Fruit fly (Drosophila melanogaster) whole organism, embryonic: ENCODE measurements around the gene Ask1.

Experiments used
- Adf1 ChIP-seq: fragments of 200-800 bp; sonication (Bioruptor generic); IDR thresholded peaks from 2 replicates; pipeline ENCODE4 v1.3.6; 2022; ENCODE audit warnings: missing biosample characterization, missing genetic modification characterization
- B-H2 ChIP-seq: fragments of 200-800 bp; sonication (Bioruptor generic); optimal IDR thresholded peaks from 2 replicates; lab custom pipeline; 2018; ENCODE audit warnings: missing biosample characterization, mild to moderate bottlenecking, missing genetic modification characterization
- CG10147 ChIP-seq: fragments of 200-800 bp; sonication (Bioruptor generic); optimal IDR thresholded peaks from 2 replicates; lab custom pipeline; 2019; ENCODE audit warnings: missing biosample characterization, mild to moderate bottlenecking, missing genetic modification characterization, moderate library complexity
- CG10543 ChIP-seq: fragments of 200-800 bp; sonication (Bioruptor generic); optimal IDR thresholded peaks from 3 replicates; lab custom pipeline; 2017; ENCODE audit warnings: missing biosample characterization, mild to moderate bottlenecking, missing genetic modification characterization, moderate library complexity
- CG11560 ChIP-seq: fragments of 200-800 bp; sonication (Bioruptor generic); IDR thresholded peaks from 3 replicates; pipeline ENCODE4 v1.3.6; 2022; ENCODE audit warnings: missing biosample characterization, missing genetic modification characterization
- CG12219 ChIP-seq: fragments of 200-800 bp; sonication (Bioruptor generic); optimal IDR thresholded peaks from 3 replicates; lab custom pipeline; 2018; ENCODE audit warnings: missing biosample characterization, mild to moderate bottlenecking, missing genetic modification characterization
- CG14710 ChIP-seq: fragments of 200-800 bp; sonication (Bioruptor generic); optimal IDR thresholded peaks from 3 replicates; lab custom pipeline; 2019; ENCODE audit warnings: missing biosample characterization, mild to moderate bottlenecking, missing genetic modification characterization, moderate library complexity
- CG16779 ChIP-seq: fragments of 200-800 bp; sonication (Bioruptor generic); IDR thresholded peaks from 2 replicates; pipeline ENCODE4 v1.3.6; 2022; ENCODE audit warnings: missing biosample characterization, missing genetic modification characterization
- CG17829 ChIP-seq: fragments of 200-800 bp; optimal IDR thresholded peaks from 2 replicates; lab custom pipeline; 2019; ENCODE audit warnings: missing biosample characterization, mild to moderate bottlenecking, missing genetic modification characterization, moderate library complexity
- CG18599 ChIP-seq: fragments of 200-800 bp; sonication (Bioruptor generic); optimal IDR thresholded peaks from 3 replicates; lab custom pipeline; 2017; ENCODE audit warnings: missing biosample characterization, missing genetic modification characterization, mild to moderate bottlenecking, moderate library complexity, missing genetic modification reagents
- CG2120 ChIP-seq: fragments of 200-800 bp; sonication (Bioruptor generic); optimal IDR thresholded peaks from 3 replicates; lab custom pipeline; 2016; ENCODE audit warnings: missing biosample characterization, missing genetic modification characterization
- CG2129 ChIP-seq: fragments of 200-800 bp; sonication (Bioruptor generic); IDR thresholded peaks from 2 replicates; pipeline ENCODE4 v1.3.6; 2022; ENCODE audit warnings: missing biosample characterization, missing genetic modification characterization; ENCODE audit not compliant: partially characterized antibody
- CG2199 ChIP-seq: fragments of 200-800 bp; sonication (Bioruptor generic); IDR thresholded peaks from 3 replicates; pipeline ENCODE4 v1.3.6; 2022; ENCODE audit warnings: missing biosample characterization, missing genetic modification characterization
- CG32767 ChIP-seq: fragments of 200-800 bp; sonication (Bioruptor generic); IDR thresholded peaks from 2 replicates; pipeline ENCODE4 v1.3.6; 2022; ENCODE audit warnings: missing biosample characterization, missing genetic modification characterization
- CG6654 ChIP-seq: fragments of 200-800 bp; sonication (Bioruptor generic); optimal IDR thresholded peaks from 2 replicates; lab custom pipeline; 2017; ENCODE audit warnings: missing biosample characterization, mild to moderate bottlenecking, missing genetic modification characterization
- CG6765 ChIP-seq: fragments of 200-800 bp; sonication (Bioruptor generic); optimal IDR thresholded peaks from 3 replicates; lab custom pipeline; 2017; ENCODE audit warnings: missing biosample characterization, mild to moderate bottlenecking, missing genetic modification characterization
- CG7786 ChIP-seq: fragments of 200-800 bp; sonication (Bioruptor generic); optimal IDR thresholded peaks from 2 replicates; lab custom pipeline; 2016; ENCODE audit warnings: missing biosample characterization, missing genetic modification characterization
- CrebB ChIP-seq: fragments of 200-800 bp; sonication (Bioruptor generic); optimal IDR thresholded peaks from 3 replicates; lab custom pipeline; 2018; ENCODE audit warnings: missing biosample characterization, mild to moderate bottlenecking, missing genetic modification characterization
- Dad ChIP-seq: fragments of 200-800 bp; sonication (Bioruptor generic); optimal IDR thresholded peaks from 3 replicates; lab custom pipeline; 2016; ENCODE audit warnings: missing biosample characterization, missing genetic modification characterization
- HLH4C ChIP-seq: fragments of 200-800 bp; sonication (Bioruptor generic); IDR thresholded peaks from 3 replicates; pipeline ENCODE4 v1.3.6; 2022; ENCODE audit warnings: missing biosample characterization, missing genetic modification characterization; ENCODE audit not compliant: partially characterized antibody
- HLH54F ChIP-seq: fragments of 200-800 bp; sonication (Bioruptor generic); optimal IDR thresholded peaks from 3 replicates; lab custom pipeline; 2016; ENCODE audit warnings: missing biosample characterization, missing genetic modification characterization
- Hey ChIP-seq: fragments of 200-800 bp; sonication (Bioruptor generic); optimal IDR thresholded peaks from 3 replicates; lab custom pipeline; 2018; ENCODE audit warnings: missing biosample characterization, mild to moderate bottlenecking, missing genetic modification characterization
- Hr39 ChIP-seq: fragments of >200 bp; optimal IDR thresholded peaks from 2 replicates; lab custom pipeline; 2017
- Med ChIP-seq: fragments of 200-800 bp; sonication (Bioruptor generic); peaks from one replicate; lab custom pipeline; 2016; ENCODE audit warnings: missing biosample characterization, missing genetic modification characterization, mild to moderate bottlenecking, inconsistent platforms, moderate library complexity
- Mes4 ChIP-seq: fragments of 200-800 bp; sonication (Bioruptor generic); optimal IDR thresholded peaks from 2 replicates; lab custom pipeline; 2016; ENCODE audit warnings: missing biosample characterization, missing genetic modification characterization
- Pdp1 ChIP-seq, 2 experiments: fragments of 200-800 bp; sonication (Bioruptor generic); optimal IDR thresholded peaks; 3 replicates each; lab custom pipeline; 2016; ENCODE audit warnings: missing biosample characterization in 2 of 2, missing genetic modification characterization in 2 of 2, mild to moderate bottlenecking in 1 of 2, moderate library complexity in 1 of 2
- Rfx ChIP-seq: fragments of 200-800 bp; sonication (Bioruptor generic); IDR thresholded peaks from 2 replicates; pipeline ENCODE4 v1.3.6; 2022; ENCODE audit warnings: missing biosample characterization, missing genetic modification characterization
- bcd ChIP-seq: fragments of 200-800 bp; sonication (Bioruptor generic); optimal IDR thresholded peaks from 2 replicates; lab custom pipeline; 2017; ENCODE audit warnings: missing biosample characterization, mild to moderate bottlenecking, missing genetic modification characterization
- btn ChIP-seq: fragments of 200-800 bp; sonication (Bioruptor generic); optimal IDR thresholded peaks from 2 replicates; lab custom pipeline; 2016; ENCODE audit warnings: missing biosample characterization, missing genetic modification characterization
- caup ChIP-seq: fragments of 200-800 bp; sonication (Bioruptor generic); optimal IDR thresholded peaks from 3 replicates; lab custom pipeline; 2017; ENCODE audit warnings: missing biosample characterization, mild to moderate bottlenecking, missing genetic modification characterization, moderate library complexity; ENCODE audit not compliant: severe bottlenecking
- cg ChIP-seq: fragments of 200-800 bp; sonication (Bioruptor generic); optimal IDR thresholded peaks from 3 replicates; lab custom pipeline; 2019; ENCODE audit warnings: missing biosample characterization, mild to moderate bottlenecking, missing genetic modification characterization, moderate library complexity
- chinmo ChIP-seq: fragments of 200-800 bp; sonication (Bioruptor generic); IDR thresholded peaks from 4 replicates; pipeline ENCODE4 v1.3.6; 2022; ENCODE audit warnings: missing biosample characterization, missing genetic modification characterization; ENCODE audit not compliant: partially characterized antibody
- corto ChIP-seq: fragments of 200-800 bp; sonication (Bioruptor generic); optimal IDR thresholded peaks from 2 replicates; lab custom pipeline; 2016; ENCODE audit warnings: missing biosample characterization, mild to moderate bottlenecking, missing genetic modification characterization, moderate library complexity
- da ChIP-seq: fragments of 200-800 bp; sonication (Bioruptor generic); optimal IDR thresholded peaks from 2 replicates; lab custom pipeline; 2016; ENCODE audit warnings: missing biosample characterization, missing genetic modification characterization
- esg ChIP-seq: fragments of 200-800 bp; sonication (Bioruptor generic); conservative IDR thresholded peaks from 2 replicates; pipeline ENCODE4 v1.3.6; 2022; ENCODE audit warnings: missing biosample characterization, missing genetic modification characterization
- gce ChIP-seq: fragments of 200-800 bp; sonication (Bioruptor generic); IDR thresholded peaks from 3 replicates; pipeline ENCODE4 v1.3.6; 2022; ENCODE audit warnings: missing biosample characterization, missing genetic modification characterization
- gem ChIP-seq: fragments of 200-800 bp; sonication (Bioruptor generic); optimal IDR thresholded peaks from 2 replicates; lab custom pipeline; 2019; ENCODE audit warnings: missing biosample characterization, mild to moderate bottlenecking, missing genetic modification characterization, moderate library complexity
- gsb-n ChIP-seq: fragments of 200-800 bp; sonication (Bioruptor generic); optimal IDR thresholded peaks from 3 replicates; lab custom pipeline; 2018; ENCODE audit warnings: missing biosample characterization, mild to moderate bottlenecking, missing genetic modification characterization
- lab ChIP-seq: fragments of 200-800 bp; sonication (Bioruptor generic); optimal IDR thresholded peaks from 3 replicates; lab custom pipeline; 2017; ENCODE audit warnings: missing biosample characterization, missing genetic modification characterization, mild to moderate bottlenecking, moderate library complexity, missing genetic modification reagents
- mirr ChIP-seq: fragments of 200-800 bp; sonication (Bioruptor generic); optimal IDR thresholded peaks from 3 replicates; lab custom pipeline; 2018; ENCODE audit warnings: missing biosample characterization, mild to moderate bottlenecking, missing genetic modification characterization
- mld ChIP-seq: fragments of 200-800 bp; sonication (Bioruptor generic); IDR thresholded peaks from 3 replicates; pipeline ENCODE4 v1.3.6; 2022; ENCODE audit warnings: missing biosample characterization, missing genetic modification characterization; ENCODE audit not compliant: partially characterized antibody
- nmo ChIP-seq: fragments of 200-800 bp; sonication (Bioruptor generic); optimal IDR thresholded peaks from 2 replicates; lab custom pipeline; 2018; ENCODE audit warnings: missing biosample characterization, mild to moderate bottlenecking, missing genetic modification characterization, moderate library complexity
- row ChIP-seq: fragments of 200-800 bp; sonication (Bioruptor generic); IDR thresholded peaks from 3 replicates; pipeline ENCODE4 v1.3.6; 2022; ENCODE audit warnings: missing biosample characterization, missing genetic modification characterization
- sens ChIP-seq: fragments of 200-800 bp; sonication (Bioruptor generic); peaks from one replicate; lab custom pipeline; 2016; ENCODE audit warnings: missing biosample characterization, missing genetic modification characterization
- so ChIP-seq: fragments of 200-800 bp; sonication (Bioruptor generic); IDR thresholded peaks from 3 replicates; pipeline ENCODE4 v1.3.6; 2022; ENCODE audit warnings: missing biosample characterization, missing genetic modification characterization
- sob ChIP-seq: fragments of 200-800 bp; sonication (Bioruptor generic); IDR thresholded peaks from 2 replicates; pipeline ENCODE4 v1.3.6; 2022; ENCODE audit warnings: missing biosample characterization, missing genetic modification characterization
- sr ChIP-seq: fragments of 200-800 bp; sonication (Bioruptor generic); IDR thresholded peaks from 3 replicates; pipeline ENCODE4 v1.3.6; 2022; ENCODE audit warnings: missing biosample characterization, missing genetic modification characterization
- twi ChIP-seq: fragments of 200-800 bp; optimal IDR thresholded peaks from 2 replicates; lab custom pipeline; 2019; ENCODE audit warnings: missing biosample characterization, mild to moderate bottlenecking, missing genetic modification characterization, moderate library complexity
- yki ChIP-seq: fragments of >200 bp; optimal IDR thresholded peaks from 3 replicates; lab custom pipeline; 2018

Gene Ask1

DNA sequence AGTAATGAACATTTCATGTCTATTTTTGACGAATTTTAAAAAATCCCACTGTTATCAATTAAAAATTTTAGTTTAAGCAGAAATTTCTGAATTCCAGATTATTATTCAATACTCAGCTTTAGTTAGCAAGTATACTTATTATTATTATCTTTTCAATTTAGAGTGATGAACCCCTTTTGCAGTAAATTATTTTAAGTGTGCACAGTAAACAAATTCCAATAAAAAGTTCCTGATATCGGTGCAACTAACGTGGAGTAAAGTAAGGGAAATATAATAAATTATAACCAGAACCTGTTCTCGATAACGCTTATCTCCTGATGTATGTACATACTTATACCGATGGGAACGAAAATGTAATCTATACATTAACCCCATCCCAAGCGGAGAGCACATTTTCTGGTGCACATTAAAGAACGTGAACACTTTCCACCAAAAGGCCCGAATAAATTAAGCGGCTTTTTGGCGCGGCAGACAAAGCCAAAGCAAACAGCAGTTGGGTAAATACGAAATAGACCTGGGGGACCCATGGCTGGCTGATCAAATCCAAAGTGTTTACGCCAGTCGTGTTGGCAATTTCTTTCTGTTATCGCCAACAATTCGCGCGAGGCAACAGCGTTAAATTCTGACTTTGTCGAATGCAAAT, 21.4 kb upstream of the Ask1 start (continued):
- no peak for TF ChIP-seq mld (GFP tag; lab: Robert Waterston, UW)
- TF ChIP-seq row (GFP tag; lab: Robert Waterston, UW) = no peak
- TF ChIP-seq sob (GFP tag; lab: Robert Waterston, UW) = peak; percentile 54; the same call in 1 of the 2 replicates
- peak; percentile 44; the same call in 1 of the 2 replicates for TF ChIP-seq Adf1 (GFP tag; lab: Robert Waterston, UW)
- TF ChIP-seq HLH54F = no peak
- peak; percentile 41 for TF ChIP-seq CG7786
- TF ChIP-seq CG18599 (GFP tag; lab: Kevin White, UChicago) = peak; percentile 81
- peak; percentile 46; the same call in 1 of the 2 replicates for TF ChIP-seq Rfx (GFP tag; lab: Robert Waterston, UW)
- TF ChIP-seq CrebB (tag; lab: Kevin White, UChicago) = peak; percentile 46
- peak; percentile 5 for TF ChIP-seq CG14710 (tag; lab: Kevin White, UChicago)

DNA sequence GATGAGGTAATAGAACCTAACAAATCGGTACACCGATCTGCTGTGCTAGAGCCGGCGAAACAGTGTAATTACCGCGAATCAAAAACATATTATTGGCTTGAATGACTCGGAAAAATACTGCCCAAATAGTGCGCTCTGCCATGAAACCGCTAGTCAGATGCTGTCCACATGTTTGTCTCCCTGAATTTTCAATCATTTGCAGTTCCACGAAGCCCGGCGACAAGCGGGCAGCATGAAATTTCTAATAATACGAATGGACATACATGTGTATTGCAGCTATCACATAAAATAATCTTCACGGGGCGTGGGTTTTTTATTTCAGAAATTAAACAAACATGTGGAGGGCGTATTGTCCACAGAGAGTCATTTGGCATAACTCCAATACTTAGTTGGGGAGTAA, 20.6 kb upstream of the Ask1 start:
- TF ChIP-seq CG6654 (GFP tag; lab: Kevin White, UChicago) = no peak
- TF ChIP-seq btn (GFP tag; lab: Kevin White, UChicago) = no peak
- no peak for TF ChIP-seq HLH4C
- TF ChIP-seq corto (GFP tag; lab: Kevin White, UChicago) = no peak
- TF ChIP-seq CG2120 (GFP tag; lab: Kevin White, UChicago) = no peak
- TF ChIP-seq gce (GFP tag; lab: Robert Waterston, UW) = no peak
- TF ChIP-seq nmo (GFP tag; lab: Kevin White, UChicago) = no peak
- TF ChIP-seq cg (GFP tag; lab: Kevin White, UChicago) = no peak
- TF ChIP-seq twi = peak; percentile 99
- TF ChIP-seq Med (GFP tag; lab: Kevin White, UChicago) = peak; percentile 14
- TF ChIP-seq Hey = no peak
- TF ChIP-seq CG2199 = 0 out of 3 replicates have a peak, but pooled peaks have one; percentile 46
- TF ChIP-seq Hr39 (lab: Kevin White, UChicago) = no peak
- TF ChIP-seq sens (GFP tag; lab: Kevin White, UChicago) = peak; percentile 26
- no peak for TF ChIP-seq CG12219
- TF ChIP-seq Dad (GFP tag; lab: Kevin White, UChicago) = no peak
- TF ChIP-seq CG6765 = no peak
- no peak for TF ChIP-seq gem (tag; lab: Kevin White, UChicago)
- TF ChIP-seq chinmo (GFP tag; lab: Robert Waterston, UW) = 0 out of 4 replicates have a peak, but pooled peaks have one; percentile 54
- no peak for TF ChIP-seq so
- 0 out of 3 replicates have a peak, but pooled peaks have one; percentile 34 for TF ChIP-seq sr (GFP tag; lab: Robert Waterston, UW)
- TF ChIP-seq CG16779 (GFP tag; lab: Robert Waterston, UW) = no peak
- TF ChIP-seq CG10147 (GFP tag; lab: Kevin White, UChicago) = no peak
- TF ChIP-seq Pdp1 (GFP tag; optimal IDR thresholded peaks at IDR 0.05; lab: Kevin White, UChicago) = peak in 1 of 2 experiments; percentile 18

DNA sequence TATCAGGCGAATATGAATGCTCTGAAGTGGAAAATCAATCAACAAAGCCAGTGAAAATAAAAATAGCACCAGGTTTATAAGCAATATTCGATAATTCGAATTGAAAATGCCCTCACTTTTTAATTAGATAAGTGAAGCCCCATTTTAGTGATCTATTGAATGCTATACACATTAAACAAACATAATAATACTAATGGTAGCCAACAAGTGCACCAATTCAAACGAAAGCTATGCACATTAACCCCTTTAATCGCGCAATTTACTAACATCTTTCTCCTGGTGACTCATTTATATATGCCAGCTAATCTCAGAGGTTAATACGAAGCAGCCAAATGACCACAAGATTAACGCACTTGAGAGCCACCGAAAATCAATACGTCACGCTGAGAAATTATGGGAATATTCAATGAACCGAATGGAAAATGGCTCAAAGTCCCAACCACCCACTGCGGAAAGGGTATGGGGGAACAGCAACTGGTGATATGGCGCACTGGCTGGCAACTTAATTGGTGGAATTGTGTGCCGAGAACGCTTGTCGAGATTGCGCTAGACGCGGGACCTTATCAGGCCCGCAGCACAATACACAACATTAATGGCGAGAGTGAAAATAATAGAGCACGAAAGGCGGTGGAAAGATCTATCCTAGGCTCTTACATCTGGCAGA, 20.0 kb upstream of the Ask1 start:
- TF ChIP-seq CG2129 (GFP tag; lab: Robert Waterston, UW) (no peak), yki (lab: Kevin White, UChicago) (no peak), gsb-n (tag; lab: Kevin White, UChicago) (no peak), CG10543 (GFP tag; lab: Kevin White, UChicago) (peak; percentile 68), mirr (GFP tag; lab: Kevin White, UChicago) (peak; percentile 88), B-H2 (no peak), bcd (GFP tag; lab: Kevin White, UChicago) (no peak), CG17829 (tag; lab: Kevin White, UChicago) (no peak), CG32767 (GFP tag; lab: Robert Waterston, UW) (no peak), da (GFP tag; lab: Kevin White, UChicago) (no peak), lab (GFP tag; lab: Kevin White, UChicago) (peak; percentile 57), caup (GFP tag; lab: Kevin White, UChicago) (peak; percentile 18), Mes4 (GFP tag; lab: Kevin White, UChicago) (no peak), esg (GFP tag; lab: Robert Waterston, UW) (no peak), CG11560 (tag; lab: Robert Waterston, UW) (no peak)
